Fruit fly (Drosophila melanogaster): ENCODE data around the gene CG3294.

Gene CG3294

DNA sequence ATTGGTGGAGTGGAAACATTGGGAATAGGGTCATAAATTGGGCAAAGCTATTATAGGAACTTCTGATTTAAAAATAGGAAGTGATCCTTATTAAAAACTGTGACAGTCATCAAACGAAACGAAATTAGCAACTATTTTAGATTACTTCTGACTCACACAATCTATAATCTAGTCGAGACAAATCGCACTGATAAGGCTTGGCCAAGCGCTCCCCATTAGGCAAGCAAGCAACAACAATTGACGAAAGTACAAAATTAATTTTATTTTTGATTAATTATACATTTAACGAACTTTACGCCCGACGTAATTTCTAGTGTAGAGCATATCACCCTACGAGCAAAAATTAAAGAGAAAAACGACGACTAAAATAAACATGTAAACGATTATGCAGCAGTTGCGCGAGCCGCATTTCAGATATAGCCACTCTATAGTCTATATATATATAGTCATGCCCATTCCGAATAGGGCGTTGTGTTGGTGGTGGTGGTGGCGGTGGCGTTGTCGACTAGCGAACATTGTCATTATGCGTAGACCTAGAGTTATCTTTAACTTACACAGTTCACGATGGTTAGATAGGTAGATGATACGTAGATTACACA lies 40.8 kb downstream of the CG3294 start, which contains the start of gene Ir25a:
Ir25a (minus strand) TSS at position 210 of the 599 bp plus-strand sequence.
- TF ChIP-seq CG13204 (GFP tag; optimal IDR thresholded peaks at IDR 0.05) (no peak), CG32121 (GFP tag; IDR thresholded peaks at IDR 0.05) (no peak), rn (GFP tag; IDR thresholded peaks at IDR 0.05) (no peak), EcR (GFP tag; optimal IDR thresholded peaks at IDR 0.05) (no peak), CG4496 (GFP tag; IDR thresholded peaks at IDR 0.05) (no peak), Snoo (tag; optimal IDR thresholded peaks at IDR 0.05) (no peak)

DNA sequence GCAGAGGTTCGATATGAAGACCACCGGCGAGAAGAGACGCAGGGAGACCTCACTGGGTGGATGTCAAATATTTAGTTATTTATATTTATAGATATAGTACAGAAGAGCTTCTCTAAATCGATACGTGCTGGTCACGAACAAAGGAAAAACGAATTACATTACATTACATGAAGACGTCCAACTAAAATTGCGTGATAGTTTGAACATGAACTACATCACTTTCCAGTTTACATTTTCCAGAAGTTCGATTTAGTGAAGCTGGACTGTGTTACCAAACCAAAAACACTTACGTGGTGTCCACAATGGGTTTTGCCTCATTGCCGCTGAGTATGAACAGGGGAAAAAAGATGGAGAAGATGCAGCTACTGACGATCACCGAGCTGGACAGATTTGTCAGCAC lies 41.8 kb downstream of the CG3294 start:
- 0 out of 3 replicates have a peak, but pooled peaks have one; percentile 36 for TF ChIP-seq CG4496 (GFP tag; IDR thresholded peaks at IDR 0.05)
- no peak for TF ChIP-seq Pif1A (GFP tag; optimal IDR thresholded peaks at IDR 0.05)
- no peak for TF ChIP-seq fd96Ca (GFP tag; IDR thresholded peaks at IDR 0.05)
- no peak for TF ChIP-seq EcR (GFP tag; optimal IDR thresholded peaks at IDR 0.05)
- no peak for TF ChIP-seq CG12605 (GFP tag; IDR thresholded peaks at IDR 0.05)
- no peak for TF ChIP-seq CG9948 (tag; optimal IDR thresholded peaks at IDR 0.05)
- no peak for TF ChIP-seq rn (GFP tag; IDR thresholded peaks at IDR 0.05)
- TF ChIP-seq gl (tag; optimal IDR thresholded peaks at IDR 0.05), result no peak
- no peak for TF ChIP-seq CG8159 (tag; optimal IDR thresholded peaks at IDR 0.05)
- no peak for TF ChIP-seq CG13204 (GFP tag; optimal IDR thresholded peaks at IDR 0.05)
- no peak for TF ChIP-seq CG15710 (tag; optimal IDR thresholded peaks at IDR 0.05)
- 0 out of 2 replicates have a peak, but pooled peaks have one; percentile 22 for TF ChIP-seq Ets98B (GFP tag; IDR thresholded peaks at IDR 0.05)
- TF ChIP-seq CG17806 (tag; optimal IDR thresholded peaks at IDR 0.05), result no peak

DNA sequence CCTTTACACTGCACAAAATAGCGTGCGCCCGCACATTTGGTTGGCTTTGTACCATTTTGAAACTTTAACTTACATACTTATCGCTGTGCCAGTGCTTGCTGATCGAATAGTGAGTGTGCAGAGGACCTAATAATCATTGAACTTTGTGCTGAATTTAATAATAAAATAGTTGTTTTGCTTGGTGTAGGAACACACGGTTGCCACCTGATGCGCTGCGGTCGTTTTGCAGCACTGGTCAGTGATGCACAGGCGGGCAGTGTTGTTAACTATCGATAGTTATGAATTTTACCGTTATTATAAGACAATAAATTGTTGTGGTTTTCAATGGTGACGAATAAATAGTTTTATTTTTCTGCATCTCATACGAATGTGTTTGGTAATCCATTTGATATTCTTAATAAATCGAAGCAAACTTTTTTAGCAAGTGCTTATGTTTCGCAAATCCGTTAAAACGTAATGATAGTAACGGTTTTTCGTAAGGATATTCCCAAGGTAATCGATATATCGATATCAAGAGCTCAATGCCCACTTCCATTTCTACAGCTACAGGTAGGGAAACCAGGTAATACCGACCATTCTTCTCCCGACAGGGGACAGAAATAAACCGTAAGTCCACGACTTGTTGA lies 43.5 kb downstream of the CG3294 start, which contains the start of the genes tank and CG12194:
tank (minus strand) TSS at position 228 of the 626 bp plus-strand sequence.
CG12194 (plus strand) TSS at position 576 of the 626 bp plus-strand sequence.
- TF ChIP-seq CG13204 (GFP tag; optimal IDR thresholded peaks at IDR 0.05) (no peak), CG34367 (tag; optimal IDR thresholded peaks at IDR 0.05) (peak; percentile 99), CG14655 (GFP tag; optimal IDR thresholded peaks at IDR 0.05) (peak; percentile 100), Snoo (tag; optimal IDR thresholded peaks at IDR 0.05) (peak; percentile 98), EcR (GFP tag; optimal IDR thresholded peaks at IDR 0.05) (peak; percentile 29), CG8159 (tag; optimal IDR thresholded peaks at IDR 0.05) (peak; percentile 97), CG8301 (tag; optimal IDR thresholded peaks at IDR 0.05) (peak; percentile 100), CG17806 (tag; optimal IDR thresholded peaks at IDR 0.05) (peak; percentile 99), CG4496 (GFP tag; IDR thresholded peaks at IDR 0.05) (peak; percentile 100), gl (tag; optimal IDR thresholded peaks at IDR 0.05) (peak; percentile 97), Pif1B (GFP tag; optimal IDR thresholded peaks at IDR 0.05) (peak; percentile 99), CG12605 (GFP tag; IDR thresholded peaks at IDR 0.05) (peak; percentile 99), rn (GFP tag; IDR thresholded peaks at IDR 0.05) (peak; percentile 99), fd96Ca (GFP tag; IDR thresholded peaks at IDR 0.05) (peak; percentile 100), CG9948 (tag; optimal IDR thresholded peaks at IDR 0.05) (peak; percentile 99), CG15710 (tag; optimal IDR thresholded peaks at IDR 0.05) (peak; percentile 96), Ets98B (GFP tag; IDR thresholded peaks at IDR 0.05) (peak; percentile 100), D1 (tag; optimal IDR thresholded peaks at IDR 0.05) (no peak), Pif1A (GFP tag; optimal IDR thresholded peaks at IDR 0.05) (peak; percentile 100), CG32121 (GFP tag; IDR thresholded peaks at IDR 0.05) (peak; percentile 100), CG10348 (GFP tag; IDR thresholded peaks at IDR 0.05) (peak; percentile 99)

DNA sequence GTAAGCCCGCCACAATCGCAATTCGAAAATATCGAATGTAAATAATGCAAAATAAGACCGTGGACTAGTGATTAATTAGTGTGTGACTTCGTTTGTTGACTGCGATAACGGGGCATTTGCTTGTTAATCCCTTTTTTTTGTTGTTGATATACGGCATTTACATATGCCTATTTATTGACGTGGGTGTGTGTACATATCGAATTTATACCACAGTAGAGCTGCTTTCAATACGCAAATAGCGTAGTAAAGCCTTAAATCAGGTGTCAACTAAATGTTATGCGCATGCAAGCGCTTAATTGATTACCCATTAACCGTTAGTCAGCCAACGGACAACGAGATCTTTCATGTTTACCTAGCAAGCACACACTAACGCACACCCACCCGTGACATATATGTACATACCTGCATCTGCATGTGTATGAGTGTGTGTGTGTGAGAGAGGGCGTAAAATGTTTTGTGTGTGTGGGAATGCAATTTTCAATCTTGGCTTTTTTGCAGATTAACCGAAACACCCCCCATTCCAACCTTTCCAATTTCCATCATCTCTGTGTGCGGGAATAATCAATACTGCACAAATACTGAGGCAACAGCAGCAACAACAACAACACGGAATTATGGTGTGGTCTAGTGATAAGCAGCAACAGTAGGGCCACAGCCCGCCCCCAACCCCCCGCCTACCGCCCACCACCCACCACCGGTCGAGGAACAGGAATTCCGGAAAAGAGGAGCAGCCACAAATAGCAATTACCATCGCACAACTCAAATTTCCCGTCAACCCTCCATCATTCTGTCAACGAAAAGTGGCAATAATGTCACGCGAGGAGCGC lies 44.4 kb downstream of the CG3294 start:
- TF ChIP-seq CG14655 (GFP tag; optimal IDR thresholded peaks at IDR 0.05), result no peak
- no peak for TF ChIP-seq gl (tag; optimal IDR thresholded peaks at IDR 0.05)
- TF ChIP-seq CG17806 (tag; optimal IDR thresholded peaks at IDR 0.05), result no peak
- TF ChIP-seq CG15710 (tag; optimal IDR thresholded peaks at IDR 0.05), result no peak
- no peak for TF ChIP-seq fd96Ca (GFP tag; IDR thresholded peaks at IDR 0.05)
- no peak for TF ChIP-seq CG8301 (tag; optimal IDR thresholded peaks at IDR 0.05)
- TF ChIP-seq Pif1A (GFP tag; optimal IDR thresholded peaks at IDR 0.05), result no peak
- no peak for TF ChIP-seq CG4496 (GFP tag; IDR thresholded peaks at IDR 0.05)
- no peak for TF ChIP-seq Ets98B (GFP tag; IDR thresholded peaks at IDR 0.05)
- TF ChIP-seq D1 (tag; optimal IDR thresholded peaks at IDR 0.05), result no peak

Measured in whole organism, pupa.